Fruit fly (Drosophila melanogaster) whole organism, embryonic: ENCODE data around the gene Ugt35E1.

Experiments used
- Abd-B ChIP-seq: fragments of 200-800 bp; sonication (Bioruptor generic); optimal IDR thresholded peaks from 2 replicates; lab custom pipeline; 2018; ENCODE audit warnings: missing biosample characterization, mild to moderate bottlenecking, missing genetic modification characterization, moderate library complexity
- Atf-2 ChIP-seq: fragments of 200-800 bp; sonication (Bioruptor generic); optimal IDR thresholded peaks from 2 replicates; lab custom pipeline; 2016; ENCODE audit warnings: missing biosample characterization, missing genetic modification characterization
- BEAF-32 ChIP-seq: fragments of 200-800 bp; sonication (Bioruptor generic); optimal IDR thresholded peaks from 3 replicates; lab custom pipeline; 2017; ENCODE audit warnings: missing biosample characterization, missing genetic modification characterization, mild to moderate bottlenecking, moderate library complexity, missing genetic modification reagents
- CG17359 ChIP-seq: fragments of 200-800 bp; sonication (Bioruptor generic); optimal IDR thresholded peaks from 3 replicates; lab custom pipeline; 2018; ENCODE audit warnings: missing biosample characterization, mild to moderate bottlenecking, missing genetic modification characterization, moderate library complexity
- CG2202 ChIP-seq: fragments of 200-800 bp; sonication (Bioruptor generic); optimal IDR thresholded peaks from 2 replicates; lab custom pipeline; 2018; ENCODE audit warnings: missing biosample characterization, mild to moderate bottlenecking, missing genetic modification characterization
- CG2678 ChIP-seq: fragments of 200-800 bp; sonication (Bioruptor generic); optimal IDR thresholded peaks from 3 replicates; lab custom pipeline; 2019; ENCODE audit warnings: missing biosample characterization, mild to moderate bottlenecking, missing genetic modification characterization, moderate library complexity
- CG30020 ChIP-seq: fragments of 200-800 bp; optimal IDR thresholded peaks from 2 replicates; lab custom pipeline; 2019; ENCODE audit warnings: missing biosample characterization, mild to moderate bottlenecking, missing genetic modification characterization, moderate library complexity
- CG31388 ChIP-seq: fragments of 200-800 bp; sonication (Bioruptor generic); optimal IDR thresholded peaks from 2 replicates; lab custom pipeline; 2016; ENCODE audit warnings: missing biosample characterization, missing genetic modification characterization
- CG32532 ChIP-seq: fragments of 200-800 bp; sonication (Bioruptor generic); IDR thresholded peaks from 2 replicates; pipeline ENCODE4 v1.3.6; 2022; ENCODE audit warnings: missing biosample characterization, missing genetic modification characterization
- CG3847 ChIP-seq: fragments of 200-800 bp; sonication (Bioruptor generic); IDR thresholded peaks from 2 replicates; pipeline ENCODE4 v1.3.6; 2022; ENCODE audit warnings: missing biosample characterization, missing genetic modification characterization
- CG3995 ChIP-seq: fragments of 200-800 bp; sonication (Bioruptor generic); optimal IDR thresholded peaks from 3 replicates; lab custom pipeline; 2016; ENCODE audit warnings: missing biosample characterization, missing genetic modification characterization
- CG4424 ChIP-seq: fragments of 200-800 bp; sonication (Bioruptor generic); optimal IDR thresholded peaks from 3 replicates; lab custom pipeline; 2016; ENCODE audit warnings: missing biosample characterization, missing genetic modification characterization
- CG4820 ChIP-seq: fragments of 200-800 bp; sonication (Bioruptor generic); optimal IDR thresholded peaks from 3 replicates; lab custom pipeline; 2016; ENCODE audit warnings: missing biosample characterization, missing genetic modification characterization
- CG7839 ChIP-seq: fragments of 200-800 bp; sonication (Bioruptor generic); optimal IDR thresholded peaks from 3 replicates; lab custom pipeline; 2018; ENCODE audit warnings: missing biosample characterization, mild to moderate bottlenecking, missing genetic modification characterization, moderate library complexity
- CG9215 ChIP-seq: fragments of 200-800 bp; sonication (Bioruptor generic); IDR thresholded peaks from 2 replicates; pipeline ENCODE4 v1.3.6; 2022; ENCODE audit warnings: missing biosample characterization, missing genetic modification characterization
- CoRest ChIP-seq: fragments of 200-800 bp; sonication (Bioruptor generic); optimal IDR thresholded peaks from 3 replicates; lab custom pipeline; 2018; ENCODE audit warnings: missing biosample characterization, mild to moderate bottlenecking, missing genetic modification characterization, moderate library complexity
- D ChIP-seq, 2 experiments: fragments of 200-800 bp in 1 of 2; fragments of >200 bp in 1 of 2; sonication (Bioruptor generic) in 1 of 2; optimal IDR thresholded peaks; 2 replicates in 1 of 2; 3 replicates in 1 of 2; lab custom pipeline; 2017; ENCODE audit warnings: mild to moderate bottlenecking in 1 of 2, missing biosample characterization in 1 of 2, missing genetic modification characterization in 1 of 2, missing genetic modification reagents in 1 of 2
- D19A ChIP-seq: fragments of 200-800 bp; optimal IDR thresholded peaks from 3 replicates; lab custom pipeline; 2019; ENCODE audit warnings: missing biosample characterization, mild to moderate bottlenecking, missing genetic modification characterization, moderate library complexity
- Dek ChIP-seq: fragments of 200-800 bp; sonication (Bioruptor generic); optimal IDR thresholded peaks from 3 replicates; lab custom pipeline; 2019; ENCODE audit warnings: missing biosample characterization, mild to moderate bottlenecking, missing genetic modification characterization, moderate library complexity
- Dll ChIP-seq: fragments of 200-800 bp; sonication (Bioruptor generic); IDR thresholded peaks from 4 replicates; pipeline ENCODE4 v1.3.6; 2022; ENCODE audit warnings: missing biosample characterization, missing genetic modification characterization; ENCODE audit not compliant: partially characterized antibody
- Ets65A ChIP-seq: fragments of 200-800 bp; sonication (Bioruptor generic); peaks from one replicate; lab custom pipeline; 2016; ENCODE audit warnings: missing biosample characterization, missing genetic modification characterization
- Ets97D ChIP-seq: fragments of 200-800 bp; sonication (Bioruptor generic); optimal IDR thresholded peaks from 3 replicates; lab custom pipeline; 2016; ENCODE audit warnings: missing biosample characterization, missing genetic modification characterization
- Gsc ChIP-seq: fragments of 200-800 bp; sonication (Bioruptor generic); IDR thresholded peaks from 2 replicates; pipeline ENCODE4 v1.3.6; 2022; ENCODE audit warnings: missing biosample characterization, missing genetic modification characterization
- Hr78 ChIP-seq, 2 experiments: fragments of 200-800 bp in 1 of 2; fragments of >200 bp in 1 of 2; sonication (Bioruptor generic) in 1 of 2; optimal IDR thresholded peaks; 2 replicates each; lab custom pipeline; 2017 to 2019; ENCODE audit warnings: missing biosample characterization in 2 of 2, missing genetic modification characterization in 2 of 2, mild to moderate bottlenecking in 1 of 2, moderate library complexity in 1 of 2
- Max ChIP-seq: fragments of 200-800 bp; sonication (Bioruptor generic); optimal IDR thresholded peaks from 2 replicates; lab custom pipeline; 2016; ENCODE audit warnings: missing biosample characterization, mild to moderate bottlenecking, missing genetic modification characterization
- Meics ChIP-seq: fragments of 200-800 bp; sonication (Bioruptor generic); optimal IDR thresholded peaks from 2 replicates; lab custom pipeline; 2017; ENCODE audit warnings: missing biosample characterization, mild to moderate bottlenecking, missing genetic modification characterization
- Mes4 ChIP-seq: fragments of 200-800 bp; sonication (Bioruptor generic); optimal IDR thresholded peaks from 2 replicates; lab custom pipeline; 2016; ENCODE audit warnings: missing biosample characterization, missing genetic modification characterization
- NC2α ChIP-seq: fragments of 200-800 bp; sonication (Bioruptor generic); optimal IDR thresholded peaks from 2 replicates; lab custom pipeline; 2016; ENCODE audit warnings: missing biosample characterization, missing genetic modification characterization
- Poxn ChIP-seq: fragments of 200-800 bp; sonication (Bioruptor generic); IDR thresholded peaks from 2 replicates; pipeline ENCODE4 v1.3.6; 2022; ENCODE audit warnings: missing biosample characterization, missing genetic modification characterization
- Ptx1 ChIP-seq: fragments of 200-800 bp; sonication (Bioruptor generic); IDR thresholded peaks from 2 replicates; pipeline ENCODE4 v1.3.6; 2022; ENCODE audit warnings: missing biosample characterization, missing genetic modification characterization
- Scr ChIP-seq: fragments of 200-800 bp; sonication (Bioruptor generic); IDR thresholded peaks from 2 replicates; pipeline ENCODE4 v1.3.6; 2022; ENCODE audit warnings: missing biosample characterization, missing genetic modification characterization; ENCODE audit not compliant: partially characterized antibody
- Sin3A ChIP-seq: fragments of >200 bp; optimal IDR thresholded peaks from 2 replicates; lab custom pipeline; 2018
- Sry-β ChIP-seq: fragments of 200-800 bp; sonication (Bioruptor generic); optimal IDR thresholded peaks from 2 replicates; lab custom pipeline; 2018; ENCODE audit warnings: missing biosample characterization, mild to moderate bottlenecking, missing genetic modification characterization, moderate library complexity
- Sry-δ ChIP-seq: fragments of 200-800 bp; sonication (Bioruptor generic); optimal IDR thresholded peaks from 2 replicates; lab custom pipeline; 2016; ENCODE audit warnings: missing biosample characterization, missing genetic modification characterization
- Xrp1 ChIP-seq: fragments of 200-800 bp; sonication (Bioruptor generic); IDR thresholded peaks from 2 replicates; pipeline ENCODE4 v1.3.6; 2022; ENCODE audit warnings: missing biosample characterization, missing genetic modification characterization
- al ChIP-seq: fragments of 200-800 bp; sonication (Bioruptor generic); IDR thresholded peaks from 2 replicates; pipeline ENCODE4 v1.3.6; 2022; ENCODE audit warnings: missing biosample characterization, missing genetic modification characterization
- amos ChIP-seq: fragments of 200-800 bp; sonication (Bioruptor generic); IDR thresholded peaks from 2 replicates; pipeline ENCODE4 v1.3.6; 2022; ENCODE audit warnings: missing biosample characterization, missing genetic modification characterization; ENCODE audit not compliant: partially characterized antibody
- az2 ChIP-seq: fragments of 200-800 bp; sonication (Bioruptor generic); optimal IDR thresholded peaks from 3 replicates; lab custom pipeline; 2016; ENCODE audit warnings: missing biosample characterization, missing genetic modification characterization
- chif ChIP-seq, 2 experiments: fragments of 200-800 bp; sonication (Bioruptor generic); optimal IDR thresholded peaks; 3 replicates each; lab custom pipeline; 2016; ENCODE audit warnings: missing biosample characterization in 2 of 2, missing genetic modification characterization in 2 of 2
- dm ChIP-seq: fragments of 200-800 bp; sonication (Bioruptor generic); optimal IDR thresholded peaks from 3 replicates; lab custom pipeline; 2016; ENCODE audit warnings: missing biosample characterization, missing genetic modification characterization
- dmrt11E ChIP-seq: fragments of 200-800 bp; sonication (Bioruptor generic); optimal IDR thresholded peaks from 3 replicates; lab custom pipeline; 2018; ENCODE audit warnings: missing biosample characterization, mild to moderate bottlenecking, missing genetic modification characterization, moderate library complexity
- dmrt99B ChIP-seq: fragments of 200-800 bp; sonication (Bioruptor generic); optimal IDR thresholded peaks from 2 replicates; lab custom pipeline; 2018; ENCODE audit warnings: missing biosample characterization, mild to moderate bottlenecking, missing genetic modification characterization, moderate library complexity
- dpn ChIP-seq, 2 experiments: fragments of 200-800 bp; sonication (Bioruptor generic); optimal IDR thresholded peaks; 3 replicates each; lab custom pipeline; 2016; ENCODE audit warnings: missing biosample characterization in 2 of 2, missing genetic modification characterization in 2 of 2
- eve ChIP-seq, 2 experiments: fragments of >200 bp; optimal IDR thresholded peaks; 2 replicates each; lab custom pipeline; 2017; ENCODE audit warnings: missing biosample characterization in 2 of 2, missing genetic modification characterization in 2 of 2
- gcm2 ChIP-seq: fragments of 200-800 bp; sonication (Bioruptor generic); optimal IDR thresholded peaks from 2 replicates; lab custom pipeline; 2016; ENCODE audit warnings: missing biosample characterization, missing genetic modification characterization
- gt ChIP-seq: fragments of 200-800 bp; sonication (Bioruptor generic); IDR thresholded peaks from 2 replicates; pipeline ENCODE4 v1.3.6; 2022; ENCODE audit warnings: missing biosample characterization, missing genetic modification characterization
- lbe ChIP-seq: fragments of 200-800 bp; sonication (Bioruptor generic); optimal IDR thresholded peaks from 2 replicates; lab custom pipeline; 2016; ENCODE audit warnings: missing biosample characterization, mild to moderate bottlenecking, missing genetic modification characterization
- nerfin-1 ChIP-seq: fragments of 200-800 bp; sonication (Bioruptor generic); optimal IDR thresholded peaks from 3 replicates; lab custom pipeline; 2019; ENCODE audit warnings: missing biosample characterization, mild to moderate bottlenecking, missing genetic modification characterization, moderate library complexity
- zen ChIP-seq: fragments of 200-800 bp; sonication (Bioruptor generic); optimal IDR thresholded peaks from 3 replicates; lab custom pipeline; 2018; ENCODE audit warnings: missing biosample characterization, mild to moderate bottlenecking, missing genetic modification characterization, moderate library complexity

Gene Ugt35E1

DNA sequence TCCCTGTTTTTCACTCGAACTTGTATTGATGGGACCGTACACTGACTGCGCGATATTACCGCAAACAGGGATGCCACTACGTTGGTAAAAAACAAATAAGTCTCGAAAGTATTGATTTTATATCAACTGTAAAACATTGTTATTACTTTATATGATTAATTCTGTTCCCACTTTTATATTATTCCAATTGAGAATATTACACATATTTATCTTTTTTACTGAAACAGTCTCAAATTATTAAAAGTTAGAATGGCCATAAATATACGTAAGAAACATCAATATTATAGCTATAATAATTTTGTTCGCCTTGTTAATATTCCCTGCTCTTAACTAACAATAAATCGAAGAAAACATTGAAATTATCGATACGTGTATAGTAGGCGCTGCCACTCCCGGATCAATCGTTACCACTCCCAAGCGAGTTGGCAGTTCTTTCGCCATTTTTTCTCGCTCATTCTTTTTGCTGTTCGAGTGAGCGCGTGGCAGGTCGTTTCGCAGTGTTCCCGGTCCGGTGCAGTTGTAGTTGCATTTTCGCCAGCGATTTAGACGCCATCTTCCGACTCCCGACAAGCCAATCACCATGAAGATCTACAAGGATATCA lies 44.0 kb upstream of the Ugt35E1 start, which contains the start of the genes SdhC and Tctp (continued):
- TF ChIP-seq Sry-δ (GFP tag; lab: Kevin White, UChicago) (peak; percentile 72), nerfin-1 (peak; percentile 9), Meics (peak; percentile 62), NC2α (GFP tag; lab: Kevin White, UChicago) (no peak), az2 (GFP tag; lab: Kevin White, UChicago) (peak; percentile 46), Scr (GFP tag; lab: Robert Waterston, UW) (peak; percentile 64), Dek (tag; lab: Kevin White, UChicago) (peak; percentile 52), dpn (GFP tag; optimal IDR thresholded peaks at IDR 0.05; lab: Kevin White, UChicago) (peak; percentile 32 to 36), Sin3A (lab: Kevin White, UChicago) (peak; percentile 74), lbe (GFP tag; lab: Kevin White, UChicago) (peak; percentile 7), Xrp1 (GFP tag; lab: Robert Waterston, UW) (no peak; the same call in 1 of the 2 replicates), D (optimal IDR thresholded peaks at IDR 0.05; lab: Kevin White, UChicago) (no peak), D (GFP tag; optimal IDR thresholded peaks at IDR 0.05; lab: Kevin White, UChicago) (no peak), CG32532 (GFP tag; lab: Robert Waterston, UW) (peak; percentile 57), CG4820 (GFP tag; lab: Kevin White, UChicago) (peak; percentile 72), D19A (peak; percentile 6), CG3847 (GFP tag; lab: Robert Waterston, UW) (peak; percentile 28; the same call in 1 of the 2 replicates), Atf-2 (peak; percentile 6), zen (peak; percentile 70), Ets97D (GFP tag; lab: Kevin White, UChicago) (peak; percentile 87), CG3995 (GFP tag; lab: Kevin White, UChicago) (peak; percentile 45), CG7839 (tag; lab: Kevin White, UChicago) (peak; percentile 23), dmrt11E (tag; lab: Kevin White, UChicago) (peak; percentile 47), Sry-β (no peak), dmrt99B (peak; percentile 9), CG4424 (GFP tag; lab: Kevin White, UChicago) (peak; percentile 46), Ets65A (GFP tag; lab: Kevin White, UChicago) (peak; percentile 88), CG9215 (GFP tag; lab: Robert Waterston, UW) (peak; percentile 18; the same call in 1 of the 2 replicates), BEAF-32 (GFP tag; lab: Kevin White, UChicago) (peak; percentile 78), dm (GFP tag; lab: Kevin White, UChicago) (peak; percentile 68), CG31388 (GFP tag; lab: Kevin White, UChicago) (no peak), CG2202 (tag; lab: Kevin White, UChicago) (peak; percentile 14), eve (GFP tag; optimal IDR thresholded peaks at IDR 0.05; lab: Kevin White, UChicago) (no peak), CG30020 (tag; lab: Kevin White, UChicago) (peak; percentile 64), Gsc (GFP tag; lab: Robert Waterston, UW) (no peak), gt (GFP tag; lab: Robert Waterston, UW) (no peak), Hr78 (GFP tag; optimal IDR thresholded peaks at IDR 0.05; lab: Kevin White, UChicago) (no peak), al (GFP tag; lab: Robert Waterston, UW) (no peak), CoRest (peak; percentile 64), chif (GFP tag; optimal IDR thresholded peaks at IDR 0.05; lab: Kevin White, UChicago) (peak; percentile 6 to 44), Ptx1 (no peak), gcm2 (GFP tag; lab: Kevin White, UChicago) (no peak), CG17359 (no peak), Mes4 (GFP tag; lab: Kevin White, UChicago) (no peak), Poxn (GFP tag; lab: Robert Waterston, UW) (no peak), CG2678 (tag; lab: Kevin White, UChicago) (peak; percentile 52), Max (GFP tag; lab: Kevin White, UChicago) (peak; percentile 72), Dll (peak; percentile 61; the same call in 3 of the 4 replicates), Abd-B (GFP tag; lab: Kevin White, UChicago) (peak; percentile 46), amos (GFP tag; lab: Robert Waterston, UW) (peak; percentile 49; the same call in 1 of the 2 replicates)
